Worm (Caenorhabditis elegans) whole organism, L3 larva: ENCODE data around the gene F23A7.3.
"Not testable (repeated sequence)": the region's sequence is repeated elsewhere in the genome, so short reads cannot be mapped to it uniquely, and the experiment has no call there.

Source experiments
- ceh-28 ChIP-seq: fragments of 150-350 bp; optimal IDR thresholded peaks from 2 replicates; lab custom pipeline; 2014; ENCODE audit warnings: missing biosample characterization, missing genetic modification reagents, missing genetic modification characterization
- ceh-82 ChIP-seq: fragments of 150-350 bp; optimal IDR thresholded peaks from 2 replicates; lab custom pipeline; 2014; ENCODE audit warnings: missing biosample characterization, missing genetic modification characterization
- egl-5 ChIP-seq: fragments of 150-350 bp; optimal IDR thresholded peaks from 2 replicates; lab custom pipeline; 2017; ENCODE audit warnings: missing biosample characterization, missing genetic modification reagents, missing genetic modification characterization, inconsistent platforms
- pqm-1 ChIP-seq: fragments of 150-350 bp; optimal IDR thresholded peaks from 2 replicates; lab custom pipeline; 2017; ENCODE audit warnings: missing biosample characterization, missing genetic modification characterization, inconsistent platforms

ce11 chrX:16213073-16213472, 6.7 kb upstream of the F23A7.3 start, which contains the start of gene F23A7.8:
- not testable (repeated sequence) for TF ChIP-seq ceh-82 (tag; lab: Kevin White, UChicago); pqm-1; egl-5 (tag; lab: Kevin White, UChicago); ceh-28
